Worm (Caenorhabditis elegans) whole organism, L1 larva: ENCODE data around the gene vha-20.

ENCODE experiments used
- C04F5.9 ChIP-seq: sonication (generic microtip); optimal IDR thresholded peaks from 2 replicates; lab custom pipeline; 2016; ENCODE audit warnings: missing genetic modification characterization, missing compliant biosample characterization
- C16A3.4 ChIP-seq: fragments of 150-350 bp; optimal IDR thresholded peaks from 2 replicates; lab custom pipeline; 2014; ENCODE audit warnings: missing biosample characterization, missing genetic modification characterization
- C34B4.2 ChIP-seq: sonication (generic microtip); optimal IDR thresholded peaks from 2 replicates; lab custom pipeline; 2017; ENCODE audit warnings: mild to moderate bottlenecking, missing genetic modification characterization, missing compliant biosample characterization
- F16B12.6 ChIP-seq: fragments of 150-350 bp; optimal IDR thresholded peaks from 2 replicates; lab custom pipeline; 2014; ENCODE audit warnings: missing biosample characterization, missing genetic modification characterization
- Y116A8C.19 ChIP-seq: sonication (generic microtip); optimal IDR thresholded peaks from 2 replicates; lab custom pipeline; 2016; ENCODE audit warnings: missing compliant biosample characterization, missing genetic modification characterization, borderline replicate concordance
- alr-1 ChIP-seq: fragments of 200-800 bp; sonication (Bioruptor generic); optimal IDR thresholded peaks from 2 replicates; lab custom pipeline; 2018; ENCODE audit warnings: borderline replicate concordance, mild to moderate bottlenecking, missing genetic modification characterization, missing compliant biosample characterization
- blmp-1 ChIP-seq: fragments of 150-350 bp; optimal IDR thresholded peaks from 2 replicates; lab custom pipeline; 2014; ENCODE audit warnings: missing biosample characterization, missing genetic modification characterization
- ceh-63 ChIP-seq: fragments of 200-800 bp; sonication (Bioruptor generic); optimal IDR thresholded peaks from 2 replicates; lab custom pipeline; 2018; ENCODE audit warnings: mild to moderate bottlenecking, missing genetic modification characterization, missing compliant biosample characterization
- ceh-8 ChIP-seq: fragments of 200-800 bp; sonication (Bioruptor generic); optimal IDR thresholded peaks from 2 replicates; lab custom pipeline; 2018; ENCODE audit warnings: mild to moderate bottlenecking, missing genetic modification characterization, moderate library complexity, missing compliant biosample characterization
- ceh-82 ChIP-seq, 3 experiments: fragments of 150-350 bp in 1 of 3; sonication (generic microtip) in 2 of 3; optimal IDR thresholded peaks; 2 replicates each; lab custom pipeline; 2014 to 2017; ENCODE audit warnings: missing biosample characterization in 3 of 3, missing genetic modification characterization in 3 of 3
- ceh-88 ChIP-seq: fragments of 200-800 bp; sonication (Bioruptor generic); IDR thresholded peaks from 2 replicates; pipeline ENCODE4 v1.3.6; 2022; ENCODE audit warnings: missing genetic modification characterization, missing compliant biosample characterization
- ceh-90 ChIP-seq: sonication (generic microtip); optimal IDR thresholded peaks from 2 replicates; lab custom pipeline; 2016; ENCODE audit warnings: missing genetic modification characterization, missing compliant biosample characterization
- dpl-1 ChIP-seq, 3 experiments: fragments of 150-350 bp in 2 of 3; sonication (generic microtip) in 1 of 3; optimal IDR thresholded peaks; 2 replicates each; lab custom pipeline; 2014 to 2017; ENCODE audit warnings: missing biosample characterization in 3 of 3, missing genetic modification characterization in 3 of 3, missing genetic modification reagents in 3 of 3
- dsc-1 ChIP-seq: sonication (generic microtip); optimal IDR thresholded peaks from 2 replicates; lab custom pipeline; 2016; ENCODE audit warnings: mild to moderate bottlenecking, missing genetic modification characterization, missing compliant biosample characterization
- efl-3 ChIP-seq: fragments of 200-800 bp; sonication (Bioruptor generic); optimal IDR thresholded peaks from 2 replicates; lab custom pipeline; 2018; ENCODE audit warnings: mild to moderate bottlenecking, missing genetic modification characterization, missing compliant biosample characterization
- egl-13 ChIP-seq: sonication (generic microtip); optimal IDR thresholded peaks from 2 replicates; lab custom pipeline; 2016; ENCODE audit warnings: missing genotype, missing genetic modification reagents, missing genetic modification characterization, missing compliant biosample characterization
- fkh-10 ChIP-seq: sonication (generic microtip); optimal IDR thresholded peaks from 2 replicates; lab custom pipeline; 2017; ENCODE audit warnings: missing biosample characterization, missing genetic modification reagents, missing genetic modification characterization
- fkh-4 ChIP-seq: sonication (generic microtip); optimal IDR thresholded peaks from 2 replicates; lab custom pipeline; 2016; ENCODE audit warnings: missing compliant biosample characterization, missing genetic modification characterization, borderline replicate concordance
- fkh-8 ChIP-seq: sonication (generic microtip); optimal IDR thresholded peaks from 2 replicates; lab custom pipeline; 2016; ENCODE audit warnings: mild to moderate bottlenecking, missing genetic modification characterization, missing compliant biosample characterization
- fos-1 ChIP-seq: fragments of 150-350 bp; optimal IDR thresholded peaks from 2 replicates; lab custom pipeline; 2014; ENCODE audit warnings: missing biosample characterization, missing genetic modification characterization
- hlh-4 ChIP-seq: sonication (generic microtip); optimal IDR thresholded peaks from 2 replicates; lab custom pipeline; 2016; ENCODE audit warnings: mild to moderate bottlenecking, missing genetic modification characterization, missing compliant biosample characterization
- hpl-2 ChIP-seq: fragments of 150-350 bp; optimal IDR thresholded peaks from 2 replicates; lab custom pipeline; 2014; ENCODE audit warnings: missing biosample characterization, missing genetic modification reagents, missing genetic modification characterization
- jun-1 ChIP-seq: fragments of 150-350 bp; optimal IDR thresholded peaks from 2 replicates; lab custom pipeline; 2014; ENCODE audit warnings: missing biosample characterization, missing genetic modification reagents, missing genetic modification characterization
- lin-13 ChIP-seq: fragments of 150-350 bp; optimal IDR thresholded peaks from 2 replicates; lab custom pipeline; 2014; ENCODE audit warnings: missing biosample characterization, missing genetic modification reagents, missing genetic modification characterization
- lin-14 ChIP-seq: fragments of 200-800 bp; sonication (Bioruptor generic); optimal IDR thresholded peaks from 2 replicates; lab custom pipeline; 2018; ENCODE audit warnings: mild to moderate bottlenecking, missing genetic modification characterization, moderate library complexity, missing compliant biosample characterization
- lin-15B ChIP-seq: fragments of 150-350 bp; sonication (generic microtip); optimal IDR thresholded peaks from 3 replicates; lab custom pipeline; 2014; ENCODE audit warnings: missing biosample characterization, missing genetic modification characterization
- lin-35 ChIP-seq, 2 experiments: fragments of 150-350 bp; optimal IDR thresholded peaks; 2 replicates each; lab custom pipeline; 2014; ENCODE audit warnings: missing biosample characterization in 2 of 2, missing genetic modification characterization in 2 of 2, missing genetic modification reagents in 2 of 2
- lin-39 ChIP-seq: fragments of 150-350 bp; optimal IDR thresholded peaks from 2 replicates; lab custom pipeline; 2014; ENCODE audit warnings: missing biosample characterization, missing genetic modification reagents, missing genetic modification characterization
- lsy-2 ChIP-seq, 2 experiments: fragments of 150-350 bp; optimal IDR thresholded peaks; 2 replicates each; lab custom pipeline; 2014; ENCODE audit warnings: missing biosample characterization in 2 of 2, missing genetic modification characterization in 2 of 2
- mef-2 ChIP-seq: fragments of 150-350 bp; optimal IDR thresholded peaks from 2 replicates; lab custom pipeline; 2014; ENCODE audit warnings: missing biosample characterization, missing genetic modification characterization
- nhr-11 ChIP-seq: fragments of 150-350 bp; optimal IDR thresholded peaks from 2 replicates; lab custom pipeline; 2014; ENCODE audit warnings: missing biosample characterization, missing genetic modification characterization
- nhr-12 ChIP-seq: sonication (generic microtip); optimal IDR thresholded peaks from 2 replicates; lab custom pipeline; 2017; ENCODE audit warnings: missing biosample characterization, missing genetic modification characterization
- nhr-19 ChIP-seq: fragments of 200-800 bp; sonication (Bioruptor generic); conservative IDR thresholded peaks from 2 replicates; pipeline ENCODE4 v1.3.6; 2022; ENCODE audit warnings: missing genetic modification characterization, missing compliant biosample characterization
- nhr-237 ChIP-seq: fragments of 150-350 bp; optimal IDR thresholded peaks from 2 replicates; lab custom pipeline; 2014; ENCODE audit warnings: missing biosample characterization, missing genetic modification characterization
- nhr-28 ChIP-seq: fragments of 150-350 bp; optimal IDR thresholded peaks from 2 replicates; lab custom pipeline; 2014; ENCODE audit warnings: missing biosample characterization, missing genetic modification characterization
- nhr-85 ChIP-seq: sonication (generic microtip); peaks from one replicate; lab custom pipeline; 2016; ENCODE audit warnings: missing genetic modification characterization, inconsistent platforms, missing compliant biosample characterization
- nhr-90 ChIP-seq: sonication (generic microtip); optimal IDR thresholded peaks from 2 replicates; lab custom pipeline; 2016; ENCODE audit warnings: mild to moderate bottlenecking, missing genetic modification characterization, missing compliant biosample characterization; ENCODE audit not compliant: poor library complexity
- pag-3 ChIP-seq: sonication (generic microtip); optimal IDR thresholded peaks from 2 replicates; lab custom pipeline; 2017; ENCODE audit warnings: missing genetic modification characterization, mild to moderate bottlenecking, missing compliant biosample characterization, antibody characterized with exemption, borderline replicate concordance; ENCODE audit not compliant: insufficient read depth
- skn-1 ChIP-seq: fragments of 150-350 bp; optimal IDR thresholded peaks from 2 replicates; lab custom pipeline; 2014; ENCODE audit warnings: missing biosample characterization, missing genetic modification characterization
- snpc-4 ChIP-seq: fragments of 150-350 bp; optimal IDR thresholded peaks from 2 replicates; lab custom pipeline; 2014; ENCODE audit warnings: missing biosample characterization, missing genetic modification characterization
- sox-4 ChIP-seq: sonication (generic microtip); optimal IDR thresholded peaks from 2 replicates; lab custom pipeline; 2016; ENCODE audit warnings: missing genetic modification characterization, missing compliant biosample characterization
- sup-37 ChIP-seq: fragments of 200-800 bp; sonication (Bioruptor generic); optimal IDR thresholded peaks from 2 replicates; lab custom pipeline; 2018; ENCODE audit warnings: mild to moderate bottlenecking, missing genetic modification characterization, missing compliant biosample characterization
- swsn-7 ChIP-seq: sonication (generic microtip); optimal IDR thresholded peaks from 2 replicates; lab custom pipeline; 2016; ENCODE audit warnings: missing genetic modification characterization, missing compliant biosample characterization
- tbx-2 ChIP-seq: sonication (generic microtip); optimal IDR thresholded peaks from 2 replicates; lab custom pipeline; 2016; ENCODE audit warnings: missing genetic modification characterization, missing compliant biosample characterization
- tlp-1 ChIP-seq: fragments of 150-350 bp; optimal IDR thresholded peaks from 2 replicates; lab custom pipeline; 2014; ENCODE audit warnings: missing biosample characterization, missing genetic modification characterization
- unc-130 ChIP-seq: fragments of 150-350 bp; optimal IDR thresholded peaks from 2 replicates; lab custom pipeline; 2017; ENCODE audit warnings: missing biosample characterization, missing genetic modification characterization, inconsistent platforms
- unc-30 ChIP-seq: sonication (generic microtip); optimal IDR thresholded peaks from 2 replicates; lab custom pipeline; 2017; ENCODE audit warnings: missing biosample characterization, missing genetic modification characterization
- unc-62 ChIP-seq: fragments of 150-350 bp; optimal IDR thresholded peaks from 2 replicates; lab custom pipeline; 2014; ENCODE audit warnings: missing biosample characterization, missing genetic modification reagents, missing genetic modification characterization
- unc-98 ChIP-seq: fragments of 200-800 bp; sonication (Bioruptor generic); IDR thresholded peaks from 2 replicates; pipeline ENCODE4 v1.3.6; 2022; ENCODE audit warnings: missing genetic modification characterization, missing compliant biosample characterization
- vab-15 ChIP-seq: sonication (generic microtip); optimal IDR thresholded peaks from 2 replicates; lab custom pipeline; 2017; ENCODE audit warnings: missing genotype, mild to moderate bottlenecking, missing genetic modification characterization, missing compliant biosample characterization
- xbp-1 ChIP-seq: sonication (generic microtip); optimal IDR thresholded peaks from 2 replicates; lab custom pipeline; 2016; ENCODE audit warnings: missing genetic modification characterization, missing compliant biosample characterization
- zip-4 ChIP-seq: fragments of 200-800 bp; sonication (Bioruptor generic); optimal IDR thresholded peaks from 2 replicates; lab custom pipeline; 2018; ENCODE audit warnings: mild to moderate bottlenecking, missing genetic modification characterization, moderate library complexity, missing compliant biosample characterization
- ztf-4 ChIP-seq: fragments of 150-350 bp; optimal IDR thresholded peaks from 2 replicates; lab custom pipeline; 2014; ENCODE audit warnings: missing biosample characterization, missing genetic modification characterization

The vha-20 gene

DNA sequence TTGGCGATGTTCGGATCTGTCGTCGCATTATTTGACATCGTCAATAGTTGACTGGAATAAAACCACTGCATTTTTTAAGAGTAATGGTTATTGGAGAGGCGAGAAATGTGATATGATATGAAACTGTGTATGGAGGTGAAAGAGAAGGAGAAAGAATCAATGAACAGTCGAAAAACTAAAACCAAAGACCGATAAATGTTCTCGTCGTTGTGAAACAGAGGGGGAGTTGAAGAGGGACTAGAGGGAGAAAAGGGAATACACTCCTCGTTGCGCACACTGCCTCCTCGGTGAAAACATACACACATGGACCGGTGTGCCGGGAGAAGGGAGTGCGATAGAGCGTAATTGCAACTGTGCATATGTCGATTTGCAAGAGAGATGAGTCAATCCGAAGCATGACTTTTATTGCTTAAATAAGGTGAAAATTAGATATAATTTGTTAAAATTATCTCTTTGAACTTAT is 5.3 kb upstream of the vha-20 start, which contains the start of gene sym-4 (continued):
- TF ChIP-seq sox-4 (tag; lab: Kevin White, UChicago) (no peak), fkh-10 (peak; percentile 67), unc-130 (tag; lab: Kevin White, UChicago) (peak; percentile 66), tbx-2 (tag; lab: Kevin White, UChicago) (peak; percentile 90), lsy-2 (tag; optimal IDR thresholded peaks at IDR 0.05; lab: Kevin White, UChicago) (peak; percentile 79 to 89), pag-3 (peak; percentile 68), skn-1 (tag; lab: Kevin White, UChicago) (peak; percentile 82), swsn-7 (tag; lab: Kevin White, UChicago) (peak; percentile 90), nhr-90 (peak; percentile 91), Y116A8C.19 (tag; lab: Kevin White, UChicago) (no peak), ceh-63 (GFP tag; lab: Kevin White, UChicago) (no peak), fos-1 (peak; percentile 87), hlh-4 (tag; lab: Kevin White, UChicago) (no peak), unc-98 (GFP tag; lab: Robert Waterston, UW) (no peak), fkh-4 (tag; lab: Kevin White, UChicago) (no peak), egl-13 (tag; lab: Kevin White, UChicago) (peak; percentile 61), ceh-90 (tag; lab: Kevin White, UChicago) (no peak), nhr-237 (peak; percentile 95), C34B4.2 (no peak), dsc-1 (tag; lab: Kevin White, UChicago) (peak; percentile 86), mef-2 (tag; lab: Kevin White, UChicago) (no peak), blmp-1 (peak; percentile 88), ceh-8 (GFP tag; lab: Kevin White, UChicago) (peak; percentile 57), F16B12.6 (tag; lab: Kevin White, UChicago) (peak; percentile 56), nhr-12 (tag; lab: Kevin White, UChicago) (no peak), fkh-8 (peak; percentile 86), dpl-1 (GFP tag; optimal IDR thresholded peaks at IDR 0.05; lab: Kevin White, UChicago) (peak; percentile 70 to 76 (median 72)), ceh-88 (GFP tag; lab: Robert Waterston, UW) (peak; percentile 44; the same call in 1 of the 2 replicates), lin-13 (peak; percentile 90), lin-15B (tag; lab: Kevin White, UChicago) (peak; percentile 86), alr-1 (tag; lab: Kevin White, UChicago) (no peak), C16A3.4 (peak; percentile 93), lin-35 (GFP tag; optimal IDR thresholded peaks at IDR 0.05; lab: Kevin White, UChicago) (peak; percentile 82 to 92), unc-62 (no peak), efl-3 (GFP tag; lab: Kevin White, UChicago) (no peak), unc-30 (tag; lab: Kevin White, UChicago) (no peak), xbp-1 (tag; lab: Kevin White, UChicago) (peak; percentile 86), lin-14 (GFP tag; lab: Kevin White, UChicago) (peak; percentile 98), hpl-2 (GFP tag; lab: Kevin White, UChicago) (peak; percentile 85), nhr-11 (tag; lab: Kevin White, UChicago) (peak; percentile 51), vab-15 (tag; lab: Kevin White, UChicago) (peak; percentile 85), zip-4 (GFP tag; lab: Kevin White, UChicago) (peak; percentile 22), nhr-19 (GFP tag; lab: Robert Waterston, UW) (peak; percentile 91), ceh-82 (tag; optimal IDR thresholded peaks at IDR 0.05; lab: Kevin White, UChicago) (peak; percentile 73 to 94 (median 78)), sup-37 (GFP tag; lab: Kevin White, UChicago) (peak; percentile 4), nhr-28 (tag; lab: Kevin White, UChicago) (no peak), snpc-4 (tag; lab: Kevin White, UChicago) (peak; percentile 79), nhr-85 (tag; lab: Kevin White, UChicago) (peak; percentile 94), jun-1 (tag; lab: Kevin White, UChicago) (peak; percentile 94), C04F5.9 (peak; percentile 57), ztf-4 (tag; lab: Kevin White, UChicago) (peak; percentile 81), lin-39 (tag; lab: Kevin White, UChicago) (no peak), tlp-1 (tag; lab: Kevin White, UChicago) (no peak)
